Fruit fly (Drosophila melanogaster): ENCODE measurements around the gene Dfd.

Gene Dfd

dm6 chr3R:6817977-6818903, 26.6 kb downstream of the Dfd start (continued):
- TF ChIP-seq CG11294 (GFP tag; IDR thresholded peaks at IDR 0.05) (no peak), esn (GFP tag; optimal IDR thresholded peaks at IDR 0.05) (peak; percentile 60), pdm3 (GFP tag; optimal IDR thresholded peaks at IDR 0.05) (peak; percentile 58), fd59A (GFP tag; optimal IDR thresholded peaks at IDR 0.05) (no peak), ss (GFP tag; optimal IDR thresholded peaks at IDR 0.05) (no peak), vri (GFP tag; optimal IDR thresholded peaks at IDR 0.05) (no peak), Lpt (GFP tag; optimal IDR thresholded peaks at IDR 0.05) (no peak), CG8632 (GFP tag; optimal IDR thresholded peaks at IDR 0.05) (peak; percentile 37), Blimp-1 (GFP tag; optimal IDR thresholded peaks at IDR 0.05) (no peak), CG6808 (GFP tag; optimal IDR thresholded peaks at IDR 0.05) (no peak), CG11762 (GFP tag; optimal IDR thresholded peaks at IDR 0.05; ENCODE audit: insufficient read depth) (peak; percentile 13), CG32006 (GFP tag; optimal IDR thresholded peaks at IDR 0.05) (peak; percentile 61), CG34406 (GFP tag; optimal IDR thresholded peaks at IDR 0.05) (peak; percentile 32), CG7368 (GFP tag; optimal IDR thresholded peaks at IDR 0.05) (no peak), Ets96B (tag; optimal IDR thresholded peaks at IDR 0.05) (no peak), salr (GFP tag; optimal IDR thresholded peaks at IDR 0.05) (peak in 1 of 2 experiments; percentile 23), Gug (GFP tag; IDR thresholded peaks at IDR 0.05) (no peak; the same call in 1 of the 2 replicates), CG3032 (tag; optimal IDR thresholded peaks at IDR 0.05) (no peak), CG1621 (tag; optimal IDR thresholded peaks at IDR 0.05) (no peak), CG11902 (GFP tag; optimal IDR thresholded peaks at IDR 0.05) (peak; percentile 11), dac (GFP tag; optimal IDR thresholded peaks at IDR 0.05) (no peak), Sox15 (GFP tag; optimal IDR thresholded peaks at IDR 0.05) (no peak), dsx (GFP tag; optimal IDR thresholded peaks at IDR 0.05; ENCODE audit: poor library complexity, severe bottlenecking) (no peak), CG16779 (tag; optimal IDR thresholded peaks at IDR 0.05) (no peak), spab (GFP tag; optimal IDR thresholded peaks at IDR 0.05) (no peak)

- TF ChIP-seq fd59A (GFP tag; optimal IDR thresholded peaks at IDR 0.05) (no peak), CG32006 (GFP tag; optimal IDR thresholded peaks at IDR 0.05) (no peak), achi (GFP tag; optimal IDR thresholded peaks at IDR 0.05) (no peak), CG10631 (GFP tag; optimal IDR thresholded peaks at IDR 0.05) (no peak), svp (GFP tag) (peak; percentile 36), ss (GFP tag; optimal IDR thresholded peaks at IDR 0.05) (no peak), topi (GFP tag; optimal IDR thresholded peaks at IDR 0.05) (no peak), CG31627 (GFP tag; optimal IDR thresholded peaks at IDR 0.05) (no peak), esn (GFP tag; optimal IDR thresholded peaks at IDR 0.05) (no peak), CG3919 (GFP tag; optimal IDR thresholded peaks at IDR 0.05) (no peak), CG11902 (GFP tag; optimal IDR thresholded peaks at IDR 0.05) (no peak), Blimp-1 (GFP tag; optimal IDR thresholded peaks at IDR 0.05) (peak; percentile 2), CG1621 (tag; optimal IDR thresholded peaks at IDR 0.05) (no peak), CG11294 (GFP tag; IDR thresholded peaks at IDR 0.05) (no peak), CG8632 (GFP tag; optimal IDR thresholded peaks at IDR 0.05) (no peak), fkh (GFP tag; optimal IDR thresholded peaks at IDR 0.05) (peak; percentile 22), dsx (GFP tag; optimal IDR thresholded peaks at IDR 0.05; ENCODE audit: poor library complexity, severe bottlenecking) (no peak), CG6276 (GFP tag; optimal IDR thresholded peaks at IDR 0.05) (no peak), spab (GFP tag; optimal IDR thresholded peaks at IDR 0.05) (no peak), Sox15 (GFP tag; optimal IDR thresholded peaks at IDR 0.05) (no peak), Eip75B (GFP tag; optimal IDR thresholded peaks at IDR 0.05) (no peak), OdsH (GFP tag; optimal IDR thresholded peaks at IDR 0.05) (no peak), pdm3 (GFP tag; optimal IDR thresholded peaks at IDR 0.05) (no peak), CG7368 (GFP tag; optimal IDR thresholded peaks at IDR 0.05) (no peak), CG8319 (GFP tag; optimal IDR thresholded peaks at IDR 0.05) (no peak), Eip78C (GFP tag) (peak; percentile 51), eg (GFP tag; IDR thresholded peaks at IDR 0.05) (no peak)
These were observed 27.4 kb downstream of the Dfd start for dm6 chr3R:6818904-6819595.
